Worm (Caenorhabditis elegans): ENCODE data around the gene clec-125.

- TF ChIP-seq T07F8.4 (tag; optimal IDR thresholded peaks at IDR 0.05) (no peak), F10E7.11 (tag; optimal IDR thresholded peaks at IDR 0.05) (no peak), pha-4 (tag; optimal IDR thresholded peaks at IDR 0.05) (no peak), dox-1 (GFP tag; IDR thresholded peaks at IDR 0.05) (no peak), nhr-90 (tag; optimal IDR thresholded peaks at IDR 0.05) (no peak), atf-7 (tag; optimal IDR thresholded peaks at IDR 0.05) (no peak), ztf-28 (GFP tag; IDR thresholded peaks at IDR 0.05) (no peak), dpff-1 (tag; optimal IDR thresholded peaks at IDR 0.05) (no peak), chd-7 (tag; optimal IDR thresholded peaks at IDR 0.05) (no peak), ztf-18 (tag; optimal IDR thresholded peaks at IDR 0.05) (no peak)
These were observed 15.4 kb upstream of the clec-125 start for ce11 chrII:3500373-3500772.
